Worm (Caenorhabditis elegans) whole organism, late embryonic: Measurements from ENCODE around the gene E04F6.10.
A peak's percentile ranks its signal among the peaks of the same experiment; 100 is the strongest.

Experiments used
- C08G9.2 ChIP-seq: sonication (generic microtip); optimal IDR thresholded peaks from 2 replicates; lab custom pipeline; 2016; ENCODE audit warnings: mild to moderate bottlenecking, missing genetic modification characterization, moderate library complexity, missing compliant biosample characterization
- T23F11.4 ChIP-seq: fragments of 200-800 bp; sonication (Bioruptor generic); optimal IDR thresholded peaks from 2 replicates; lab custom pipeline; 2018; ENCODE audit warnings: mild to moderate bottlenecking, missing genetic modification characterization, missing compliant biosample characterization
- ama-1 ChIP-seq: fragments of 150-350 bp; optimal IDR thresholded peaks from 2 replicates; lab custom pipeline; 2014
- ceh-18 ChIP-seq: sonication (generic microtip); optimal IDR thresholded peaks from 2 replicates; lab custom pipeline; 2016; ENCODE audit warnings: missing genetic modification characterization, missing compliant biosample characterization
- ceh-19 ChIP-seq: fragments of 200-800 bp; sonication (Bioruptor generic); optimal IDR thresholded peaks from 2 replicates; lab custom pipeline; 2018; ENCODE audit warnings: mild to moderate bottlenecking, missing genetic modification characterization, missing compliant biosample characterization
- ceh-22 ChIP-seq: sonication (generic microtip); optimal IDR thresholded peaks from 2 replicates; lab custom pipeline; 2017; ENCODE audit warnings: missing biosample characterization, missing genetic modification characterization
- ceh-30 ChIP-seq: fragments of 150-350 bp; optimal IDR thresholded peaks from 2 replicates; lab custom pipeline; 2014; ENCODE audit warnings: missing biosample characterization, missing genetic modification characterization
- ceh-48 ChIP-seq: sonication (generic microtip); optimal IDR thresholded peaks from 2 replicates; lab custom pipeline; 2016; ENCODE audit warnings: missing genetic modification characterization, inconsistent platforms, missing compliant biosample characterization
- ceh-9 ChIP-seq: sonication (generic microtip); optimal IDR thresholded peaks from 2 replicates; lab custom pipeline; 2016; ENCODE audit warnings: mild to moderate bottlenecking, missing genetic modification characterization, inconsistent platforms, missing compliant biosample characterization
- dve-1 ChIP-seq: sonication (generic microtip); optimal IDR thresholded peaks from 2 replicates; lab custom pipeline; 2017; ENCODE audit warnings: antibody characterized with exemption, mild to moderate bottlenecking, missing genetic modification characterization, missing compliant biosample characterization
- elt-2 ChIP-seq: sonication (generic microtip); optimal IDR thresholded peaks from 2 replicates; lab custom pipeline; 2016; ENCODE audit warnings: missing genetic modification reagents, missing genetic modification characterization, missing compliant biosample characterization
- gmeb-2 ChIP-seq: sonication (generic microtip); optimal IDR thresholded peaks from 2 replicates; lab custom pipeline; 2016; ENCODE audit warnings: missing genetic modification characterization, inconsistent platforms, missing compliant biosample characterization
- hlh-15 ChIP-seq: sonication (generic microtip); optimal IDR thresholded peaks from 2 replicates; lab custom pipeline; 2016; ENCODE audit warnings: missing genetic modification characterization, missing compliant biosample characterization
- hlh-6 ChIP-seq: sonication (generic microtip); optimal IDR thresholded peaks from 2 replicates; lab custom pipeline; 2016; ENCODE audit warnings: missing genotype, missing genetic modification characterization, missing compliant biosample characterization
- madf-2 ChIP-seq: sonication (generic microtip); optimal IDR thresholded peaks from 2 replicates; lab custom pipeline; 2017; ENCODE audit warnings: missing genetic modification characterization, missing compliant biosample characterization
- mec-3 ChIP-seq: sonication (generic microtip); optimal IDR thresholded peaks from 2 replicates; lab custom pipeline; 2016; ENCODE audit warnings: borderline replicate concordance, missing genetic modification characterization, missing compliant biosample characterization
- nfya-1 ChIP-seq: sonication (generic microtip); optimal IDR thresholded peaks from 2 replicates; lab custom pipeline; 2017; ENCODE audit warnings: missing genetic modification characterization, mild to moderate bottlenecking, missing compliant biosample characterization, antibody characterized with exemption, moderate library complexity
- nhr-11 ChIP-seq: fragments of 150-350 bp; optimal IDR thresholded peaks from 2 replicates; lab custom pipeline; 2014; ENCODE audit warnings: missing biosample characterization, missing genetic modification characterization
- nhr-232 ChIP-seq: sonication (generic microtip); optimal IDR thresholded peaks from 2 replicates; lab custom pipeline; 2016; ENCODE audit warnings: missing genetic modification characterization, missing compliant biosample characterization
- odd-2 ChIP-seq: sonication (generic microtip); optimal IDR thresholded peaks from 2 replicates; lab custom pipeline; 2017; ENCODE audit warnings: antibody characterized with exemption, mild to moderate bottlenecking, missing genetic modification characterization, missing compliant biosample characterization
- pag-3 ChIP-seq: sonication (generic microtip); optimal IDR thresholded peaks from 2 replicates; lab custom pipeline; 2016; ENCODE audit warnings: missing compliant biosample characterization, missing genetic modification characterization, borderline replicate concordance
- pat-9 ChIP-seq: fragments of 200-800 bp; sonication (Bioruptor generic); optimal IDR thresholded peaks from 2 replicates; lab custom pipeline; 2018; ENCODE audit warnings: mild to moderate bottlenecking, missing genetic modification characterization, moderate library complexity, missing compliant biosample characterization
- pax-1 ChIP-seq: fragments of 150-350 bp; optimal IDR thresholded peaks from 2 replicates; lab custom pipeline; 2014; ENCODE audit warnings: missing biosample characterization, missing genetic modification characterization
- pha-2 ChIP-seq: sonication (generic microtip); optimal IDR thresholded peaks from 2 replicates; lab custom pipeline; 2017; ENCODE audit warnings: mild to moderate bottlenecking, missing genetic modification characterization, missing compliant biosample characterization
- pha-4 ChIP-seq: fragments of 150-350 bp; optimal IDR thresholded peaks from 2 replicates; lab custom pipeline; 2018; ENCODE audit warnings: missing biosample characterization, missing genetic modification reagents, missing genetic modification characterization
- ref-2 ChIP-seq: sonication (generic microtip); optimal IDR thresholded peaks from 2 replicates; lab custom pipeline; 2016; ENCODE audit warnings: missing genetic modification characterization, missing compliant biosample characterization
- sdc-2 ChIP-seq: sonication (generic microtip); optimal IDR thresholded peaks from 2 replicates; lab custom pipeline; 2016; ENCODE audit warnings: missing genotype, missing genetic modification characterization, missing compliant biosample characterization
- syd-9 ChIP-seq: sonication (generic microtip); optimal IDR thresholded peaks from 2 replicates; lab custom pipeline; 2016; ENCODE audit warnings: mild to moderate bottlenecking, missing genetic modification characterization, moderate library complexity, missing compliant biosample characterization
- tbx-7 ChIP-seq: sonication (generic microtip); optimal IDR thresholded peaks from 2 replicates; lab custom pipeline; 2016; ENCODE audit warnings: missing genotype, missing genetic modification characterization, missing compliant biosample characterization
- ttx-3 ChIP-seq: sonication (generic microtip); optimal IDR thresholded peaks from 2 replicates; lab custom pipeline; 2016; ENCODE audit warnings: missing genetic modification reagents, missing genetic modification characterization, missing compliant biosample characterization
- unc-55 ChIP-seq: sonication (generic microtip); optimal IDR thresholded peaks from 2 replicates; lab custom pipeline; 2017; ENCODE audit warnings: missing biosample characterization, missing genetic modification reagents, missing genetic modification characterization
- unc-86 ChIP-seq: sonication (generic microtip); optimal IDR thresholded peaks from 2 replicates; lab custom pipeline; 2016; ENCODE audit warnings: missing genetic modification characterization, missing compliant biosample characterization

E04F6.10 gene

ce11 chrII:7217047-7217446 lies at the start of gene E04F6.10:
TSS of gene E04F6.10 (minus strand) at chrII:7217147.
- TF ChIP-seq nhr-232 (tag; lab: Kevin White, UChicago) (no peak), unc-86 (no peak), gmeb-2 (tag; lab: Kevin White, UChicago) (no peak)

DNA sequence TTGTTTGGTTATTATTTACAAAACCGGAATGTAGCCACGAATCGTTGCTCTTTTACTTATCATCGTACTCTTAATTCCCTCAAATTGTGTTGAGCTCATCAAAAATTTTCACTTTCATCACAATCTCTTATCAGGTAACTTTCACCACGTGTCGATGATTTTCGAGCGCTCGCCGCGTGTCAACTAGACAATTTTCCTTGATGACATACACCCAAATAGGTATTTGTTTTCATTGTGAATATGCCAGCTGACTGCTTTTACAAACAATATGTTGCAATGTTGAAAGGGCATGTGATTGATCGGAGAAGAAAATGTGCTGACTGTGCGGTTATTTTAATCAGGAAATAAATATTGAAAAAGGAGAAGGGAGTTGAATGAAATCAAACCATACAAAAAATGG lies 47.7 kb upstream of the E04F6.10 start:
- TF ChIP-seq pha-4 (tag; lab: Kevin White, UChicago), result no peak
- TF ChIP-seq C08G9.2, result no peak
- TF ChIP-seq ceh-9, result no peak
- no peak for TF ChIP-seq pat-9
- no peak for TF ChIP-seq T23F11.4 (GFP tag; lab: Kevin White, UChicago)
- TF ChIP-seq unc-55 (GFP tag; lab: Kevin White, UChicago), result no peak
- no peak for TF ChIP-seq mec-3 (tag; lab: Kevin White, UChicago)

ce11 chrII:7261854-7262253 lies 44.9 kb upstream of the E04F6.10 start, which contains the start of gene C30G12.4:
TSS of gene C30G12.4 (plus strand) at chrII:7262154.
- no peak for TF ChIP-seq ceh-19
- no peak for TF ChIP-seq pax-1
- no peak for TF ChIP-seq ceh-18 (tag; lab: Kevin White, UChicago)

ce11 chrII:7255614-7256162 lies 38.7 kb upstream of the E04F6.10 start, which contains the start of gene F32A5.8:
TSS of gene F32A5.8 (plus strand) at chrII:7256112.
- TF ChIP-seq ceh-30, result no peak
- peak; percentile 3 for TF ChIP-seq odd-2 (tag; lab: Kevin White, UChicago)
- TF ChIP-seq syd-9 (tag; lab: Kevin White, UChicago), result no peak
- no peak for TF ChIP-seq hlh-6 (tag; lab: Kevin White, UChicago)
- TF ChIP-seq dve-1, result peak; percentile 50
- no peak for TF ChIP-seq unc-86

DNA sequence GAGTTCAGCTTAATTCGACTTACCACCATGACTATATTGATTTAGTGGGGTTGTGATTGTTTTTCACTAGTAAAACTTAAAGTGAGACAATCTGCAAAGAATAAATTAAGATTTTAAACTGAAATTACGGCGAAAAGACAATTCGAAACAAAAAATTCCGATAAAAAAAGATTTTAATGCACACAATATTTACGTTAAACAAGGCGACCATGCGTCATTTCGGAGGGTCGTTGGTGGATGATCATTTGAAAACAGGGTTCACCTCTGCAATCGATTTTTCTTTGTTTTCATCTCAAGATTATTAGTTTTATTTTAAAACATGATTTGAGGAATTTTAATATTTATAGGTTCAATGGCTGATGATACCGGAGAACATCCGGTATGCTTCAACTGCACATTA lies 36.1 kb upstream of the E04F6.10 start, which contains the start of gene lsm-4:
Gene lsm-4, minus strand, starts transcription at position 91 of the 400 bp plus-strand sequence.
- TF ChIP-seq ceh-48 (tag; lab: Kevin White, UChicago), result peak; percentile 30
- TF ChIP-seq madf-2 (tag; lab: Kevin White, UChicago), result no peak
- TF ChIP-seq, all 69 proteins: peak for 1

- TF ChIP-seq pha-2, result no peak
- TF ChIP-seq pha-4 (tag; lab: Kevin White, UChicago), result no peak
- no peak for TF ChIP-seq C08G9.2
- TF ChIP-seq madf-2 (tag; lab: Kevin White, UChicago), result no peak
- peak; percentile 73 for TF ChIP-seq elt-2 (tag; lab: Kevin White, UChicago)
- no peak for TF ChIP-seq nfya-1 (tag; lab: Kevin White, UChicago)
These were observed 35.0 kb upstream of the E04F6.10 start, which contains the start of the genes prx-13 and ada-2 for ce11 chrII:7251978-7252377. TSS of gene prx-13 (minus strand) at chrII:7252015. TSS of gene ada-2 (plus strand) at chrII:7252259.

DNA sequence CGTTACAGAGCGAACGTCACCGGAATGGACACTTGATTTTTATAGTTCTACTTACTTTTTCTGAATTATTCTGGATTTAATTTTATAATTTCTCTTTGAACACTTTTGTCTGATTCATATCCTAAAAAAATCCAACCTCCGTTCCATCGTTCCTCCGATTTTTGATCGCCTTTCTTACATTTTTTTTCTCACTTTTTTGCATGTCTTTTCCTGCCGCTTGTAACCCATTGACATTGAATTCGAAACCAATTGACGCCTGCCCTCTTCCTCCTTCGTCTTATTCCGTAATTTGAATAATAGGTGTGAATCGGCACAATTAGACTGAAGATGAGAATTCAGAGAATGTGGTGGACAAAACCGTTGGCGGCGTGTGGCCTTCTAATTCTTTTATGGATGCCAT lies 28.6 kb upstream of the E04F6.10 start, which contains the start of gene skpo-3:
Gene skpo-3, plus strand, starts transcription at position 301 of the 400 bp plus-strand sequence.
- TF ChIP-seq sdc-2 (no peak), pag-3 (tag; lab: Kevin White, UChicago) (no peak), ref-2 (tag; lab: Kevin White, UChicago) (no peak), nhr-11 (tag; lab: Kevin White, UChicago) (no peak), pax-1 (no peak)

- TF ChIP-seq ceh-22 (tag; lab: Kevin White, UChicago) (no peak), ama-1 (lab: Kevin White, UChicago) (no peak), ceh-18 (tag; lab: Kevin White, UChicago) (no peak), pag-3 (tag; lab: Kevin White, UChicago) (no peak), ttx-3 (tag; lab: Kevin White, UChicago) (no peak), dve-1 (no peak), sdc-2 (no peak), tbx-7 (tag; lab: Kevin White, UChicago) (no peak), odd-2 (tag; lab: Kevin White, UChicago) (no peak), madf-2 (tag; lab: Kevin White, UChicago) (no peak), elt-2 (tag; lab: Kevin White, UChicago) (no peak), hlh-6 (tag; lab: Kevin White, UChicago) (no peak), hlh-15 (tag; lab: Kevin White, UChicago) (no peak)
These were observed 25.8 kb upstream of the E04F6.10 start for ce11 chrII:7242754-7243153.
